Fruit fly (Drosophila melanogaster): Measurements from ENCODE around the gene CG7966.

CG7966 gene

DNA sequence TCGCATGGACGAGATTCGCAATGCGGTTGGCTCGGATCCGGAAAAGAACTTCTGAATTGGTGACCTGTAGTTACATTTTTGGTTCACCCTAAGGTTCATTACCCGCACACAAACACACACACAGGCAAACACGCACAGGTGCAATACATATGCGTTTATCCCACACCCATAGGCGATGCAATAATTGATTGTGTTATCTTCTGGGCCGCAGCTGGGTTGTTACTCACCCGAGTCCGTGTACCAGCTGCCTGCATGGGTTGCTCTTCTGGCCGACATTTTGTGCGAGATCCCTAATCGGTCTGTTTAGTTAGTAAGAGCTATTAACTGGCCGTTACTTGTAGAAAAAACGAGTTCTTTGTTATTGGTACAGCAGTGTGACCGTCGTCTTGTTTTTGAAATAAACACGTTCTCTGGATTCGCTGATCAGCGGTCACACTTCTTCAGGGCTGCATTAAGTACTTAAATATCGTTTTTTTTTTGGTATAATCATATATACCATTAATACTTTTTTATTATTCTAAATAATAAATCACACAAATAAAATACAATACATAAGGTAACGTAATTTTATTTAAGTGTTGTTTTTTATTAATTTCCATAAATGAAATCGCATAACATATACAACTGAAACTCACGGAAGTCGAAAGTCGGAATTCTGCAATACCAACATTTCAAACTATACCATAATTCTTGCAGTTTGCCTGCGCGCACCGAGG, 40.2 kb downstream of the CG7966 start, which contains the start of gene CG8031:
TSS of gene CG8031 (minus strand) at position 406 of the 716 bp plus-strand sequence.
- TF ChIP-seq CG32121 (GFP tag; IDR thresholded peaks at IDR 0.05): no peak
- TF ChIP-seq D1 (tag; optimal IDR thresholded peaks at IDR 0.05): no peak
- 0 out of 3 replicates have a peak, but pooled peaks have one; percentile 29 for TF ChIP-seq CG4496 (GFP tag; IDR thresholded peaks at IDR 0.05)
- no peak for TF ChIP-seq CG12605 (GFP tag; IDR thresholded peaks at IDR 0.05)
- peak; percentile 99 for TF ChIP-seq CG8159 (tag; optimal IDR thresholded peaks at IDR 0.05)
- TF ChIP-seq rn (GFP tag; IDR thresholded peaks at IDR 0.05): no peak
- TF ChIP-seq EcR (GFP tag; optimal IDR thresholded peaks at IDR 0.05): peak; percentile 100
- no peak for TF ChIP-seq CG34367 (tag; optimal IDR thresholded peaks at IDR 0.05)
- TF ChIP-seq Ets98B (GFP tag; IDR thresholded peaks at IDR 0.05): peak; percentile 12; the same call in 1 of the 2 replicates
- no peak for TF ChIP-seq Snoo (tag; optimal IDR thresholded peaks at IDR 0.05)

DNA sequence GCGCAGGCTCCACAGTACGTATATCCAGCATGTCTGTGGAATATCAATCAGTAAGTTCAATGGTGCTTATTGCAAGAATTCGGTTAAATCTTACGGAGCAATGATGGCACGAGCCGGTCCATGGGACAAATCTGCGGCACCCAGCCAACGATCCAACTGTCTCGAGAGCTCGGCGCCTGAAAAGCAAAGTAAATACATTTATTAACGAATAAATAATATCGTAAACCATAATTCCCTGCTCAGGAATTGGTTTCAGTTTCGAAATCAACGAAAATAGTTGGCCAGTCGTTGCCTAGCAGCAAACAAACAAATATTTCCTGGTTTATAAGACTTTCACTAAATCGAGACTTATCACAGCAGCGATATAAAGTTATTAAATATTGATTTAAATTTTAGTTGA, 41.7 kb downstream of the CG7966 start, which contains the start of gene CG11656:
TSS of gene CG11656 (plus strand) at position 301 of the 400 bp plus-strand sequence.
- TF ChIP-seq Pif1A (GFP tag; optimal IDR thresholded peaks at IDR 0.05) (no peak), CG8301 (tag; optimal IDR thresholded peaks at IDR 0.05) (no peak), Ets98B (GFP tag; IDR thresholded peaks at IDR 0.05) (no peak), gl (tag; optimal IDR thresholded peaks at IDR 0.05) (no peak), CG32121 (GFP tag; IDR thresholded peaks at IDR 0.05) (no peak), CG8159 (tag; optimal IDR thresholded peaks at IDR 0.05) (no peak), D1 (tag; optimal IDR thresholded peaks at IDR 0.05) (no peak), EcR (GFP tag; optimal IDR thresholded peaks at IDR 0.05) (no peak), fd96Ca (GFP tag; IDR thresholded peaks at IDR 0.05) (no peak), rn (GFP tag; IDR thresholded peaks at IDR 0.05) (no peak), CG9948 (tag; optimal IDR thresholded peaks at IDR 0.05) (no peak), CG10348 (GFP tag; IDR thresholded peaks at IDR 0.05) (no peak), CG17806 (tag; optimal IDR thresholded peaks at IDR 0.05) (no peak), Pif1B (GFP tag; optimal IDR thresholded peaks at IDR 0.05) (no peak), CG34367 (tag; optimal IDR thresholded peaks at IDR 0.05) (no peak), CG14655 (GFP tag; optimal IDR thresholded peaks at IDR 0.05) (no peak), CG12605 (GFP tag; IDR thresholded peaks at IDR 0.05) (no peak), CG13204 (GFP tag; optimal IDR thresholded peaks at IDR 0.05) (no peak)
